Fruit fly (Drosophila melanogaster) whole organism, embryonic: Measurements from ENCODE around the gene Cngl.
A peak's percentile ranks its signal among the peaks of the same experiment; 100 is the strongest.

ENCODE experiments used
- Adf1 ChIP-seq: fragments of 200-800 bp; sonication (Bioruptor generic); IDR thresholded peaks from 2 replicates; pipeline ENCODE4 v1.3.6; 2022; ENCODE audit warnings: missing biosample characterization, missing genetic modification characterization
- Awh ChIP-seq: fragments of 200-800 bp; sonication (Bioruptor generic); IDR thresholded peaks from 2 replicates; pipeline ENCODE4, ENCODE4 v1.3.6; 2022; ENCODE audit warnings: missing biosample characterization, missing genetic modification characterization
- CG11456 ChIP-seq: fragments of 200-800 bp; sonication (Bioruptor generic); IDR thresholded peaks from 3 replicates; pipeline ENCODE4 v1.3.6; 2022; ENCODE audit warnings: missing biosample characterization, missing genetic modification characterization
- CG15011 ChIP-seq: fragments of 200-800 bp; sonication (Bioruptor generic); optimal IDR thresholded peaks from 3 replicates; lab custom pipeline; 2018; ENCODE audit warnings: missing biosample characterization, mild to moderate bottlenecking, missing genetic modification characterization
- CG2116 ChIP-seq: fragments of 200-800 bp; sonication (Bioruptor generic); optimal IDR thresholded peaks from 3 replicates; lab custom pipeline; 2018; ENCODE audit warnings: missing biosample characterization, mild to moderate bottlenecking, missing genetic modification characterization
- CG2199 ChIP-seq: fragments of 200-800 bp; sonication (Bioruptor generic); IDR thresholded peaks from 3 replicates; pipeline ENCODE4 v1.3.6; 2022; ENCODE audit warnings: missing biosample characterization, missing genetic modification characterization
- CG32532 ChIP-seq: fragments of 200-800 bp; sonication (Bioruptor generic); IDR thresholded peaks from 2 replicates; pipeline ENCODE4 v1.3.6; 2022; ENCODE audit warnings: missing biosample characterization, missing genetic modification characterization
- CG3847 ChIP-seq: fragments of 200-800 bp; sonication (Bioruptor generic); IDR thresholded peaks from 2 replicates; pipeline ENCODE4 v1.3.6; 2022; ENCODE audit warnings: missing biosample characterization, missing genetic modification characterization
- CG4328 ChIP-seq: fragments of 200-800 bp; sonication (Bioruptor generic); optimal IDR thresholded peaks from 3 replicates; lab custom pipeline; 2017; ENCODE audit warnings: missing biosample characterization, missing genetic modification reagents, missing genetic modification characterization
- CG7786 ChIP-seq: fragments of 200-800 bp; sonication (Bioruptor generic); optimal IDR thresholded peaks from 2 replicates; lab custom pipeline; 2016; ENCODE audit warnings: missing biosample characterization, missing genetic modification characterization
- CG9797 ChIP-seq: fragments of 200-800 bp; sonication (Bioruptor generic); optimal IDR thresholded peaks from 3 replicates; lab custom pipeline; 2018; ENCODE audit warnings: missing biosample characterization, mild to moderate bottlenecking, missing genetic modification characterization
- CTCF ChIP-seq: fragments of 200-800 bp; sonication (Bioruptor generic); optimal IDR thresholded peaks from 2 replicates; lab custom pipeline; 2017; ENCODE audit warnings: missing biosample characterization, mild to moderate bottlenecking, missing genetic modification characterization, moderate library complexity
- Deaf1 ChIP-seq: fragments of 200-800 bp; optimal IDR thresholded peaks from 3 replicates; lab custom pipeline; 2019; ENCODE audit warnings: missing biosample characterization, mild to moderate bottlenecking, missing genetic modification characterization, moderate library complexity
- Dek ChIP-seq: fragments of 200-800 bp; sonication (Bioruptor generic); optimal IDR thresholded peaks from 3 replicates; lab custom pipeline; 2019; ENCODE audit warnings: missing biosample characterization, mild to moderate bottlenecking, missing genetic modification characterization, moderate library complexity
- Dip2 ChIP-seq: fragments of 200-800 bp; sonication (Bioruptor generic); IDR thresholded peaks from 2 replicates; pipeline ENCODE4 v1.3.6; 2022; ENCODE audit warnings: missing biosample characterization, missing genetic modification characterization
- Ets65A ChIP-seq: fragments of 200-800 bp; sonication (Bioruptor generic); peaks from one replicate; lab custom pipeline; 2016; ENCODE audit warnings: missing biosample characterization, missing genetic modification characterization
- H2.0 ChIP-seq: fragments of 200-800 bp; sonication (Bioruptor generic); IDR thresholded peaks from 2 replicates; pipeline ENCODE4 v1.3.6; 2022; ENCODE audit warnings: missing biosample characterization, missing genetic modification characterization
- Hey ChIP-seq: fragments of 200-800 bp; sonication (Bioruptor generic); optimal IDR thresholded peaks from 3 replicates; lab custom pipeline; 2018; ENCODE audit warnings: missing biosample characterization, mild to moderate bottlenecking, missing genetic modification characterization
- Nf-YB ChIP-seq: fragments of 200-800 bp; sonication (Bioruptor generic); optimal IDR thresholded peaks from 3 replicates; lab custom pipeline; 2019; ENCODE audit warnings: missing biosample characterization, mild to moderate bottlenecking, missing genetic modification characterization, moderate library complexity
- Nf-YC ChIP-seq: fragments of 200-800 bp; optimal IDR thresholded peaks from 3 replicates; lab custom pipeline; 2019; ENCODE audit warnings: missing biosample characterization, mild to moderate bottlenecking, missing genetic modification characterization, moderate library complexity
- Ptx1 ChIP-seq: fragments of 200-800 bp; sonication (Bioruptor generic); IDR thresholded peaks from 2 replicates; pipeline ENCODE4 v1.3.6; 2022; ENCODE audit warnings: missing biosample characterization, missing genetic modification characterization
- Xrp1 ChIP-seq: fragments of 200-800 bp; sonication (Bioruptor generic); IDR thresholded peaks from 2 replicates; pipeline ENCODE4 v1.3.6; 2022; ENCODE audit warnings: missing biosample characterization, missing genetic modification characterization
- ase ChIP-seq: fragments of 200-800 bp; sonication (Bioruptor generic); IDR thresholded peaks from 3 replicates; pipeline ENCODE4 v1.3.6; 2022; ENCODE audit warnings: missing biosample characterization, missing genetic modification characterization
- caup ChIP-seq: fragments of 200-800 bp; sonication (Bioruptor generic); optimal IDR thresholded peaks from 3 replicates; lab custom pipeline; 2017; ENCODE audit warnings: missing biosample characterization, mild to moderate bottlenecking, missing genetic modification characterization, moderate library complexity; ENCODE audit not compliant: severe bottlenecking
- chm ChIP-seq: fragments of 200-800 bp; sonication (Bioruptor generic); IDR thresholded peaks from 2 replicates; pipeline ENCODE4 v1.3.6; 2022; ENCODE audit warnings: missing biosample characterization, missing genetic modification characterization
- dimm ChIP-seq: fragments of 200-800 bp; sonication (Bioruptor generic); IDR thresholded peaks from 2 replicates; pipeline ENCODE4 v1.3.6; 2022; ENCODE audit warnings: missing biosample characterization, missing genetic modification characterization
- ewg ChIP-seq: fragments of 200-800 bp; sonication (Bioruptor generic); optimal IDR thresholded peaks from 3 replicates; lab custom pipeline; 2017; ENCODE audit warnings: mild to moderate bottlenecking, missing biosample characterization, missing genetic modification reagents, missing genetic modification characterization
- fd3F ChIP-seq: fragments of 200-800 bp; sonication (Bioruptor generic); optimal IDR thresholded peaks from 2 replicates; lab custom pipeline; 2018; ENCODE audit warnings: missing biosample characterization, mild to moderate bottlenecking, missing genetic modification characterization, moderate library complexity
- ftz-f1 ChIP-seq: fragments of 200-800 bp; sonication (Bioruptor generic); optimal IDR thresholded peaks from 2 replicates; lab custom pipeline; 2016; ENCODE audit warnings: missing biosample characterization, missing genetic modification characterization
- nerfin-1 ChIP-seq: fragments of 200-800 bp; sonication (Bioruptor generic); optimal IDR thresholded peaks from 3 replicates; lab custom pipeline; 2019; ENCODE audit warnings: missing biosample characterization, mild to moderate bottlenecking, missing genetic modification characterization, moderate library complexity
- nerfin-2 ChIP-seq: fragments of 200-800 bp; sonication (Bioruptor generic); IDR thresholded peaks from 2 replicates; pipeline ENCODE4 v1.3.6; 2022; ENCODE audit warnings: missing biosample characterization, missing genetic modification characterization; ENCODE audit not compliant: partially characterized antibody
- row ChIP-seq: fragments of 200-800 bp; sonication (Bioruptor generic); IDR thresholded peaks from 3 replicates; pipeline ENCODE4 v1.3.6; 2022; ENCODE audit warnings: missing biosample characterization, missing genetic modification characterization
- scrt ChIP-seq: fragments of 200-800 bp; sonication (Bioruptor generic); optimal IDR thresholded peaks from 2 replicates; lab custom pipeline; 2018; ENCODE audit warnings: missing biosample characterization, mild to moderate bottlenecking, missing genetic modification characterization, moderate library complexity
- sisA ChIP-seq: fragments of 200-800 bp; sonication (Bioruptor generic); IDR thresholded peaks from 2 replicates; pipeline ENCODE4 v1.3.6; 2022; ENCODE audit warnings: missing biosample characterization, missing genetic modification characterization
- twi ChIP-seq: fragments of 200-800 bp; optimal IDR thresholded peaks from 2 replicates; lab custom pipeline; 2019; ENCODE audit warnings: missing biosample characterization, mild to moderate bottlenecking, missing genetic modification characterization, moderate library complexity
- zen2 ChIP-seq: fragments of 200-800 bp; sonication (Bioruptor generic); IDR thresholded peaks from 3 replicates; pipeline ENCODE4 v1.3.6; 2022; ENCODE audit warnings: missing biosample characterization, missing genetic modification characterization; ENCODE audit not compliant: partially characterized antibody

Gene Cngl

DNA sequence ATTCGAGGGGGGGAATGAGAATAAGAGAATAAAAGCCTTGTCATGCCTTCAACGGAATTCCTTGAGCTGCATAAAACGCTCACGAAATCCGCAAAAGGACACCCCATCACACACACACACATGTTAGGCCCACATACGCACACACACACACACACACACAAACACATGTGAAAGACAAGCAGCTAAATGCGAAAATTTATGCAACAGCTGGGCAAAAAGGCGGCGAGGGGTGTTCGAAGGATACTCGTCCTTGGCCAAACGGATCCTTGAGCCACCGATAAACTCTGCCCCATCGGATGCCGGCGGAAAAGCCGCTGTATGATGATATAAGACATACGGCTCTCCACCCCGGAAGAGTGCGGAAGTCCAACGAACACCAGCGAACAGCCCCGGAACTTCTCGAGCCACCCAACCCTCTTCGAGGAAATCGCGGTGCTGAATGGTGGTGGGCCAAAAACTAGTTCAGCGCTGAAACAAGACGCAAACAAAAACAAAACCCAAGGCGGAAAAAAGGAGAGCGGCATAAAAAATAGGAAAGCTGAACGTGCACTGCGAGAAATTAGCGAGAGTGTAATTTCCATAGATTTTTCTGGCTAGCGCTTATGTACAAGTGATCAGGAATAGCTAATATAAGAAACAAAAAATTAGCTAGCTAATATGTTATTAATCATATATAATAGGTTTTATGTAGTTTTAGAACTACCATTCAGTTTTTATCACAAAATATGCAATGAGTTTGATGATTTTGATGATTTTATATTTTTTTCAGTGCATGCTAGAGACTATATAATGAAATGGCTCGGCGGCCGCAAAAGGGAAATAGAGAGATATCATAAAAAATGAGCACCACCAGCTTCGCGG lies 57.3 kb downstream of the Cngl start (continued):
- TF ChIP-seq CG7786 (GFP tag; lab: Kevin White, UChicago) (no peak), Dek (tag; lab: Kevin White, UChicago) (peak; percentile 24), fd3F (peak; percentile 20), ftz-f1 (GFP tag; lab: Kevin White, UChicago) (no peak), CG2116 (GFP tag; lab: Kevin White, UChicago) (no peak), dimm (GFP tag; lab: Robert Waterston, UW) (no peak), nerfin-2 (no peak), chm (GFP tag; lab: Robert Waterston, UW) (no peak), Xrp1 (GFP tag; lab: Robert Waterston, UW) (no peak), CG32532 (GFP tag; lab: Robert Waterston, UW) (no peak; the same call in 1 of the 2 replicates), sisA (GFP tag; lab: Robert Waterston, UW) (0 out of 2 replicates have a peak, but pooled peaks have one; percentile 18), CG2199 (no peak), CG4328 (GFP tag; lab: Kevin White, UChicago) (peak; percentile 20), H2.0 (GFP tag; lab: Robert Waterston, UW) (peak; percentile 25; the same call in 1 of the 2 replicates), caup (peak; percentile 45), Ptx1 (GFP tag; lab: Robert Waterston, UW) (peak; percentile 48), CG11456 (GFP tag; lab: Robert Waterston, UW) (no peak), Awh (GFP tag; lab: Robert Waterston, UW) (0 out of 2 replicates have a peak, but pooled peaks have one; percentile 36), CG9797 (GFP tag; lab: Kevin White, UChicago) (no peak)

DNA sequence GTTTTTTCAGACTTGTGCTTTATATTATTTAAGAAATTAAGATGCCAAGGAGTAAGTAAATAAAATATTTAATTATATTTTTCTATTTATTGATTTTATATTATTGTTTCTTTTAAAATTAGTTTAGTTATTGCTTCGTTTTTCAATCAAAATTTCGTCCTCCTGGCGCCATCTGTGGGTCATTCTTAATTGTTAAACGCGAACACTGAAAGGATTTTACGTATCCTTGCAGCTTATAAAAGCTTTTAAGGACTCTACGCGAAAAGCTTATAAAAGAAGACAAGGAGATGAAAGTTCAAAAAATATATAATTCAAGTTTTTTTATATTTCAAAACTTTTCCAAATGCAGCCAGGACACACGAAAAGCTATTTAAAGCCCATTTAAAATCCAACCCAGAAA lies 60.8 kb downstream of the Cngl start:
- peak; percentile 90 for TF ChIP-seq CTCF (GFP tag; lab: Kevin White, UChicago)
- TF ChIP-seq row (GFP tag; lab: Robert Waterston, UW), result no peak
- TF ChIP-seq Dip2, result peak; percentile 77

dm6 chrX:15379014-15379491 lies 62.0 kb downstream of the Cngl start, which contains the start of gene acj6:
Gene acj6, minus strand, starts transcription at chrX:15379064.
- TF ChIP-seq Adf1 (GFP tag; lab: Robert Waterston, UW) (peak; percentile 63; the same call in 1 of the 2 replicates), nerfin-1 (tag; lab: Kevin White, UChicago) (peak; percentile 8), CG15011 (no peak), Nf-YC (tag; lab: Kevin White, UChicago) (peak; percentile 96), Deaf1 (peak; percentile 9), Nf-YB (peak; percentile 94), scrt (GFP tag; lab: Kevin White, UChicago) (no peak), ewg (peak; percentile 72), CG3847 (GFP tag; lab: Robert Waterston, UW) (no peak), Ets65A (GFP tag; lab: Kevin White, UChicago) (peak; percentile 32), zen2 (GFP tag; lab: Robert Waterston, UW) (0 out of 3 replicates have a peak, but pooled peaks have one; percentile 23)
- TF ChIP-seq, all 482 proteins: peak for 8

dm6 chrX:15370103-15370502 lies 70.9 kb downstream of the Cngl start:
- TF ChIP-seq twi, result peak; percentile 80
- TF ChIP-seq Hey (tag; lab: Kevin White, UChicago), result peak; percentile 50
- TF ChIP-seq ase (GFP tag; lab: Robert Waterston, UW), result no peak
